Fruit fly (Drosophila melanogaster): ENCODE results near the gene path.
A peak's percentile ranks its signal among the peaks of the same experiment; 100 is the strongest.

Gene path

DNA sequence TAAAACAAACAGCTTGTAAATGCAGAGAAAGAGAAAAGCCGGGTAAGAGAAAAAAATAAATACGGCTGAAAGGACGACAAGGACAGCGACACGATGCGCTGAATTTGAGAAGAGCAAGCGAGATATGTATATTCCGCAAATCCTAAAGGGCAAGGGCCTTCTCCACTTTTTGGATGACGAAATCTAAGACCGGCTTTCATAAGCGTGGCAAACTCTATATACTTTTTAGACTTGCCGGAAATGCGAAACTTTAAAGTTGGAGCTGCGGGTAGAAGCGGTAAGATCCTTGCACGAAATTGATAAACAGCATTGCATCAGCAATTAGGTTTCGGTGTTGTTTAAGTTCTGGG lies 560 bp upstream of the path start:
- TF ChIP-seq Vsx2 (GFP tag; optimal IDR thresholded peaks at IDR 0.05; ENCODE audit: partially characterized antibody) (no peak), fru (GFP tag; optimal IDR thresholded peaks at IDR 0.05) (no peak), woc (GFP tag; optimal IDR thresholded peaks at IDR 0.05) (no peak), GATAd (GFP tag; optimal IDR thresholded peaks at IDR 0.05) (no peak), Dif (GFP tag; optimal IDR thresholded peaks at IDR 0.05; ENCODE audit: partially characterized antibody) (no peak), foxo (GFP tag; optimal IDR thresholded peaks at IDR 0.05) (no peak), dsf (GFP tag; optimal IDR thresholded peaks at IDR 0.05; ENCODE audit: borderline replicate concordance) (no peak), usp (GFP tag; optimal IDR thresholded peaks at IDR 0.05) (no peak), Jra (GFP tag; optimal IDR thresholded peaks at IDR 0.05) (no peak), CG32264 (GFP tag; optimal IDR thresholded peaks at IDR 0.05) (no peak)

DNA sequence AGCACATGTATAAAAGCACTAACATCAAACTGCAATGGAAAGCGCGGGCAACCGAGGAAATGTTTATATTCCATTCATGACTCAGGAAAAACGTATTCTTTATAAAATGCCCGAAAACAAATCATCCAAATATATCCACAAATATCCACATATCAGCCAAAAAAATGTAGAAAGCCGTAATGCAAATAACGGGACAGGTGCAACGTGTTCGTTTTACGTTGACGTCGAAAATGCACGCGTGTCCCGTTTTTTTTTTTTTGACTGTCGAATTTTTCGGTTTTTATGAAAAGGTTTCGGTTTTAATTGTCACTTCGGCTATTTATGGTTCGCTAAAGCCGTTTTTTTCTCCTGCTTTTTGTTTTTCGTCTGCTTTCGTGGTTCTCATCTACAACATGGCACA lies 598 bp downstream of the path start:
- TF ChIP-seq Myc (optimal IDR thresholded peaks at IDR 0.05) (no peak), sage (GFP tag; optimal IDR thresholded peaks at IDR 0.05) (no peak)

- TF ChIP-seq dl (GFP tag; optimal IDR thresholded peaks at IDR 0.05; ENCODE audit: insufficient read depth in 1 of 2, partially characterized antibody in 2 of 2) (no peak), sv (GFP tag; optimal IDR thresholded peaks at IDR 0.05) (no peak), dmrt93B (GFP tag; optimal IDR thresholded peaks at IDR 0.05) (no peak), N (GFP tag; optimal IDR thresholded peaks at IDR 0.05) (no peak), psq (GFP tag; optimal IDR thresholded peaks at IDR 0.05) (no peak), jim (GFP tag; optimal IDR thresholded peaks at IDR 0.05) (no peak), h (GFP tag; optimal IDR thresholded peaks at IDR 0.05) (peak; percentile 52), fru (GFP tag; optimal IDR thresholded peaks at IDR 0.05) (peak; percentile 18), foxo (GFP tag; optimal IDR thresholded peaks at IDR 0.05) (peak in 1 of 2 experiments; percentile 10), br (GFP tag; optimal IDR thresholded peaks at IDR 0.05) (no peak), Rel (GFP tag; optimal IDR thresholded peaks at IDR 0.05) (no peak), Rel (tag; optimal IDR thresholded peaks at IDR 0.05) (no peak), tai (GFP tag; optimal IDR thresholded peaks at IDR 0.05) (no peak), CrebA (GFP tag; optimal IDR thresholded peaks at IDR 0.05; ENCODE audit: borderline replicate concordance) (no peak), Myc (optimal IDR thresholded peaks at IDR 0.05) (no peak), pan (optimal IDR thresholded peaks at IDR 0.05) (no peak), Abd-B (GFP tag; optimal IDR thresholded peaks at IDR 0.05) (no peak), OdsH (GFP tag; optimal IDR thresholded peaks at IDR 0.05) (no peak), brk (GFP tag; optimal IDR thresholded peaks at IDR 0.05) (no peak)
Measured at dm6 chr3L:9503552-9504317, 1.4 kb downstream of the path start.

DNA sequence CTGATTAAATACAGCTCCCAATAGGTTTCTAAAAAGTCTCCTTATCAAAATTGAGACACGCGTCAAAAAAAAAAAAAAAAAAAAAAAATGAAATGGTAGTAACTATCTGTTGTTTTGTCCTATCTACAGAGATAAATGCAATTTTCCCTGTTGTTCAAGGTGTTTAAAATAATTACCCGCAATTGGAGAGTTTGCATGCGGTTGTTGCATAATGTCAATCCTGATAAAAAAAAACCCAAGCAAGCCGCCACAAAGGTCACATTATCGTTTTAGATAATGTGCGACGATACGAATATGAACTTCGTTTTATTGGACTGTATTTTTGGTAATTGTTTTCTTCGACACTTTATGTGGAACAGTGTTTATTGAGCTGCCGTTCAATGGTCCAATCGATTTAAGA lies 2.3 kb downstream of the path start:
- no peak for TF ChIP-seq sage (GFP tag; optimal IDR thresholded peaks at IDR 0.05)
- no peak for TF ChIP-seq Hr78 (GFP tag; optimal IDR thresholded peaks at IDR 0.05)
- TF ChIP-seq fru (GFP tag; optimal IDR thresholded peaks at IDR 0.05) = no peak
- TF ChIP-seq Vsx2 (GFP tag; optimal IDR thresholded peaks at IDR 0.05; ENCODE audit: partially characterized antibody) = no peak
- no peak for TF ChIP-seq usp (GFP tag; optimal IDR thresholded peaks at IDR 0.05)
- no peak for TF ChIP-seq Jra (GFP tag; optimal IDR thresholded peaks at IDR 0.05)
- TF ChIP-seq GATAd (GFP tag; optimal IDR thresholded peaks at IDR 0.05) = no peak
- no peak for TF ChIP-seq psq (GFP tag; optimal IDR thresholded peaks at IDR 0.05)
- no peak for TF ChIP-seq dsf (GFP tag; optimal IDR thresholded peaks at IDR 0.05; ENCODE audit: borderline replicate concordance)
- TF ChIP-seq pan (optimal IDR thresholded peaks at IDR 0.05) = no peak

- TF ChIP-seq lola (GFP tag; optimal IDR thresholded peaks at IDR 0.05) (no peak), Sp1 (GFP tag; optimal IDR thresholded peaks at IDR 0.05) (no peak), Mio (GFP tag; optimal IDR thresholded peaks at IDR 0.05) (no peak)
Measured at dm6 chr3L:9502294-9502693, 2.8 kb downstream of the path start.

Data from whole organism, wandering third instar larva.